Worm (Caenorhabditis elegans): ENCODE results near the gene sdz-5.

DNA sequence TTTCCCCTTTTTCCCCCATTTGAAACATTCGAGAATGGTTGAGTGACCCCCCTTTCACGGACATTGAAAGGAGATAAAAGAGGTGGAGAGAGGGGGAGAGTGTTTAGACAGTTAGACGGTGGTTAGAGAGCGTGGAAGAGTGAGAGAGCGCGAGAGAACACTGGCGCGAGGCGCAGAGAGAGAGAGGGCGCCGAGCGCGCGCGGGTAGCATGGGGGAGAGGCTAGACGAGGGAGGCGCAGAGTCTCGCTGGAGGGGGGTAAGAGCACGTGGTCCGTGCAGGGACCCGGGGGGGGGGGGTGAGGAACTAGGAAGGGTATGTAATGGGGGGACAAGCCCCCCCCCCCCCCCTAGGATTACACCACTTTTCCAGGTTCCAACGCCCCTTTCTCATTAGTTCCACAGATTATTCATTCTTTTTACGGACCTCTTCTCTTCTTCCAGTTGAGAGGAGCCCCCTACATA is 34.5 kb upstream of the sdz-5 start:
- no peak for TF ChIP-seq W03F9.2 (tag; optimal IDR thresholded peaks at IDR 0.05)
- peak; percentile 91 for TF ChIP-seq him-1 (tag; optimal IDR thresholded peaks at IDR 0.05)

All from whole organism, L4/young adult.